Worm (Caenorhabditis elegans): Measurements from ENCODE around the gene T11F9.10.

DNA sequence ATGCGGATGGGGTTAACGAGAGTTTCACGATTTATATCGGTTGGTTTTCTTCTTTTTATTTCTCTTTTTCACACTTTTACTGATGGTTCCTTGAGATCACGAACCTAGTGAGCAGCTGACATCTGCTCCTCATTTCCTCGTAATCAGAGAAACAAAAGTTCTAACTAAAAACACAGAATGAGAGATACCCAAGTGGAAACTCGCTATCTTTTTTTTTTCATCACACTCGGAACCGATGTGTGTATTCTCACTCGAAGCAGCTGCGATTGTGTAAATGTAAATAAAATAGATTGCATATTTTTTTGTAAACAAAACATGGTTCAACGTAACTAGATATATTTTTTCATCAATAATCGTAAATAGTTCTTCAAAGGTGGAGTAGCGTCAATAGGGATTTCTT, 19.6 kb downstream of the T11F9.10 start:
- TF ChIP-seq him-1 (tag; optimal IDR thresholded peaks at IDR 0.05) = no peak
- TF ChIP-seq W03F9.2 (tag; optimal IDR thresholded peaks at IDR 0.05) = no peak

Data from whole organism, L4/young adult.